Worm (Caenorhabditis elegans): Measurements from ENCODE around the gene C34C12.1.

DNA sequence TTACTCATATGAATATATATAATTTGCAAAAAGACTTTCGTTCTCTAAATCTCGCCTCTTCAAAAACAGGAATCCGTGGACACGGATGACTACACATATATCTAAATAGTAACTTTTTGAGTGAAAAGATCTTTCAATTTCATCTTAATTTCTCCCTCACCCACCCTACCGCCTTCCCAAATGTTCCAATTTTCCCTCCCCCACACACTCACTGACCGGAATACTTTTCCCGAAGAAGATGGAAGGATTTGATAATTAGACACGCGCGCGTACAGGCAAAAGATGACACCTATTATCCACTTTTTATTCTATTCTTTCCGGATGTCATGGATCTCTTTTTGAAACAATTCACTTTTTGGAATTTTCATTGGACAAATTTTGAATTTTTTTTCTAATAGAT lies 26.8 kb downstream of the C34C12.1 start:
- TF ChIP-seq nhr-10 (tag; optimal IDR thresholded peaks at IDR 0.05) (no peak), lin-13 (GFP tag; optimal IDR thresholded peaks at IDR 0.05) (no peak), T20F7.1 (GFP tag; optimal IDR thresholded peaks at IDR 0.05) (no peak)

Data from whole organism, L4 larva.